Worm (Caenorhabditis elegans): ENCODE results near the gene srbc-83.

The srbc-83 gene

DNA sequence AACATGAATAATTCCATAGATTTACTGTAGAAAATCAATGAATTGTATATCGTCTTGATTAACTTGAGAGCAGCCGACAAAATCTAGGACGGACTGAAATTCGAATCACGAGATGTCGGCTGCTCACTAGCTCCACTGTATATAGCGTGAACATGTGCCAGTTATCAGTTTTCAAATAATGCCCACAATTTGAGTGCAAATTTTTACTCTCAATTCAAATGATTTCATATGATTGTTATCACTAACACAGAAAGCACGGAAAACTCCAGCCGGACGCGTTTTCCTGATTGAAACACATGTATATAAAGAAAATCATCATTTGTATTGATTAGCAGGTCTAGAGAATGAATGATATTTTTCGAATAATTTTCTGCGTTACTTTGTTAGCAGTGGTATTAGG, 4.8 kb upstream of the srbc-83 start, which contains the start of gene oac-5:
Gene oac-5 (plus strand): TSS at position 301 of the 400 bp plus-strand sequence.
- TF ChIP-seq unc-39 (tag; optimal IDR thresholded peaks at IDR 0.05) = no peak
- TF ChIP-seq ceh-82 (tag; optimal IDR thresholded peaks at IDR 0.05) = no peak
- no peak for TF ChIP-seq nhr-23 (tag; optimal IDR thresholded peaks at IDR 0.05)
- no peak for TF ChIP-seq mdl-1 (tag; optimal IDR thresholded peaks at IDR 0.05)
- no peak for TF ChIP-seq nhr-10 (tag; optimal IDR thresholded peaks at IDR 0.05)
- TF ChIP-seq nhr-25 (tag; optimal IDR thresholded peaks at IDR 0.05) = no peak
- no peak for TF ChIP-seq alr-1 (tag; optimal IDR thresholded peaks at IDR 0.05)
- TF ChIP-seq ztf-11 (tag; optimal IDR thresholded peaks at IDR 0.05) = no peak
- no peak for TF ChIP-seq blmp-1 (tag; optimal IDR thresholded peaks at IDR 0.05; ENCODE audit: insufficient read depth)
- no peak for TF ChIP-seq lin-39 (tag; optimal IDR thresholded peaks at IDR 0.05)
- no peak for TF ChIP-seq lin-13 (GFP tag; optimal IDR thresholded peaks at IDR 0.05)
- no peak for TF ChIP-seq nhr-77 (tag; optimal IDR thresholded peaks at IDR 0.05)
- TF ChIP-seq sma-9 (GFP tag; optimal IDR thresholded peaks at IDR 0.05) = no peak
- TF ChIP-seq sma-9 (tag; optimal IDR thresholded peaks at IDR 0.05) = no peak
- no peak for TF ChIP-seq fos-1 (tag; optimal IDR thresholded peaks at IDR 0.05)
- no peak for TF ChIP-seq mab-5 (tag; optimal IDR thresholded peaks at IDR 0.05)

DNA sequence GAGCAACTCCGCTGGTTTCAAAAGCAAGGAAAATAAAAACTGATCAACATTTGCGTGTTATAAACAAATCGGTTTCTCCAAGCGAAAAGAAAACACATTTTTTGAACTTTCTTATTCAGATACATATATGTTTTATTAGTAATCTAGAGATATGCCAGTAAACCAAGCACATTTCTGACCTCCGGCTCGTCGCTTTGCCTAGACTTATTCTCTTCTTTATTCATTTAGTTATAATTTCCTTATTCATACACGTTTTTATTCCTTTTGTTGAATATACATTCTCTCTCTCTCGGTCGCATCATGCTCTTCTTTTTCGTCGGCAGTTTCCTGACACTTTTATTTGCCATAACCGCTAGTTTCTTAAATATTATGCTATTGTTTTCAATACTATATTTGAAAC, 1.5 kb downstream of the srbc-83 start, which contains the start of gene srbc-84:
Gene srbc-84 (plus strand): TSS at position 301 of the 400 bp plus-strand sequence.
- no peak for TF ChIP-seq nhr-237 (tag; optimal IDR thresholded peaks at IDR 0.05)
- no peak for TF ChIP-seq ama-1 (optimal IDR thresholded peaks at IDR 0.05)
- TF ChIP-seq ZK546.5 (tag; optimal IDR thresholded peaks at IDR 0.05) = no peak
- no peak for TF ChIP-seq ztf-4 (tag; optimal IDR thresholded peaks at IDR 0.05)

DNA sequence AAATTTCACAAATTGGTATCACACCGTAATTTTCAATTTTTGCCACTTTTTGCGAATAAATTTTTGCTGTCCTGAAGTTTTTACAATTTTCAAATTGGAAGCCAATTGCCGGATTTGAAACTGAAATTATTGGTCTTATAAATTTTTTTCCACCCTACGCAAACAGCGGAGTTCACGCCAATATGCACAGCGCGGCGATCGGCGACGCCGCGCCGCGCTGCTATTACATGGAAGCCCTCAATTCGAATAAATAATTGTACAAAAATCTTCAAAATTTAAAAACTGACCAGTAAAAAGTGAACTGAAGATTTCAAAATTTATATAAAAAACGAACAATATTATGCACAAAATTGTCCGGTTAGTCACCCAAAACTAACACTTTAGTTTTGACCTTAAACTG, 2.7 kb downstream of the srbc-83 start:
- TF ChIP-seq unc-55 (GFP tag; optimal IDR thresholded peaks at IDR 0.05) (no peak), unc-39 (tag; optimal IDR thresholded peaks at IDR 0.05) (no peak), mbf-1 (tag; optimal IDR thresholded peaks at IDR 0.05) (no peak)

DNA sequence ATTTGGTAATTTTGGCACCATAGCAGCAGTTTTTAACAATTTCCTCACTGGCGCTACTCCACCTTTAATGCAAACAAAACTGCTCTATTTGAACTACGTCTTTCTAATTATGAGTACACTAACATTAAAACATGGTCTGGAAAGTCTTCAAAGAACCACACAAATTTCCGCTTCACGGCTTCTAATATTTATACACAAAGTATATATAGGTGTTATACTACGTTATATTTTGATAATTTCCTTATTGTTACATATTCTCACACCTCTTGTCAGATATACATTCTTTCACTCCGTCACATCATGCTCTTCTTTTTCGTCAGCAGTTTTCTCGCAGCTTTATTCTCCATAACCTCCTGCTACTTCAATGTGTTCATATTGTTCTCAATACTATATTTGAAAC, 3.1 kb downstream of the srbc-83 start, which contains the start of gene srbc-82:
Gene srbc-82 (plus strand): TSS at position 301 of the 400 bp plus-strand sequence.
- TF ChIP-seq nhr-237 (tag; optimal IDR thresholded peaks at IDR 0.05) = no peak
- TF ChIP-seq F13H6.1 (tag; optimal IDR thresholded peaks at IDR 0.05) = no peak
- no peak for TF ChIP-seq egl-27 (tag; optimal IDR thresholded peaks at IDR 0.05)
- TF ChIP-seq dmd-4 (tag; optimal IDR thresholded peaks at IDR 0.05) = no peak
- no peak for TF ChIP-seq C34F6.9 (tag; optimal IDR thresholded peaks at IDR 0.05)
- no peak for TF ChIP-seq unc-55 (GFP tag; optimal IDR thresholded peaks at IDR 0.05)
- no peak for TF ChIP-seq blmp-1 (tag; optimal IDR thresholded peaks at IDR 0.05; ENCODE audit: insufficient read depth)
- TF ChIP-seq unc-39 (tag; optimal IDR thresholded peaks at IDR 0.05) = no peak
- no peak for TF ChIP-seq sma-9 (GFP tag; optimal IDR thresholded peaks at IDR 0.05)
- no peak for TF ChIP-seq sma-9 (tag; optimal IDR thresholded peaks at IDR 0.05)
- TF ChIP-seq nhr-25 (tag; optimal IDR thresholded peaks at IDR 0.05) = no peak
- no peak for TF ChIP-seq crh-2 (tag; optimal IDR thresholded peaks at IDR 0.05)
- no peak for TF ChIP-seq sma-3 (GFP tag; optimal IDR thresholded peaks at IDR 0.05)
- TF ChIP-seq ZK546.5 (tag; optimal IDR thresholded peaks at IDR 0.05) = no peak
- no peak for TF ChIP-seq sem-4 (tag; optimal IDR thresholded peaks at IDR 0.05)
- TF ChIP-seq nhr-129 (tag; optimal IDR thresholded peaks at IDR 0.05) = no peak
- TF ChIP-seq elt-3 (tag; optimal IDR thresholded peaks at IDR 0.05) = no peak
- TF ChIP-seq nhr-77 (tag; optimal IDR thresholded peaks at IDR 0.05) = no peak
- TF ChIP-seq aly-2 (tag; optimal IDR thresholded peaks at IDR 0.05) = no peak

DNA sequence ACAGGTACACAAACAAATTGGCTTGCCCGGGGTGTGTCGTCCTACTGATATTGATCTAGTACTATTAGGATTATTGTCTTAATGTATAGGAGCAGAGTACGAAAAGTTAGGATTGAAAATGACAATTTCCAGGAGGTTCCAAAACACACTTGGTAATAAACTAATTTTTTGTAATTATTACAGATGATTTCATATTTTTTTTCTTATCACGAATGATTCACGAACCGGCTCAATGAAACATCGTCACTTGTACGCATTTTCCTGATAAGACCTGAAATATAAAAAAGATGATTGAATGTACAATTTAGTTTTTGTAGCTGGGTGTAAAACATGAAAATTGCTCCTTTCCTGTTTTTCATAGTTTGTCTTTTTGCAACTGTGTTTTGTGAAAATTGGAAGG, 5.3 kb downstream of the srbc-83 start, which contains the start of the genes C31A11.13 and oac-6:
Gene C31A11.13 (minus strand): TSS at position 113 of the 400 bp plus-strand sequence.
Gene oac-6 (plus strand): TSS at position 279 of the 400 bp plus-strand sequence.
- TF ChIP-seq sma-3 (GFP tag; optimal IDR thresholded peaks at IDR 0.05) (no peak), Y55F3AM.14 (GFP tag; optimal IDR thresholded peaks at IDR 0.05) (no peak), alr-1 (tag; optimal IDR thresholded peaks at IDR 0.05) (no peak), mbf-1 (tag; optimal IDR thresholded peaks at IDR 0.05) (no peak), ztf-4 (tag; optimal IDR thresholded peaks at IDR 0.05) (no peak), fos-1 (tag; optimal IDR thresholded peaks at IDR 0.05) (peak; percentile 71), blmp-1 (tag; optimal IDR thresholded peaks at IDR 0.05; ENCODE audit: insufficient read depth) (no peak), F13H6.1 (tag; optimal IDR thresholded peaks at IDR 0.05) (no peak), elt-3 (tag; optimal IDR thresholded peaks at IDR 0.05) (no peak)

Measured in whole organism, L2 larva.